Worm (Caenorhabditis elegans): ENCODE results near the gene W06D11.5.

ce11 chrX:12282911-12283310 is 17.0 kb upstream of the W06D11.5 start, which contains the start of gene C04B4.2:
- no peak for TF ChIP-seq pha-4 (tag; optimal IDR thresholded peaks at IDR 0.05)
- TF ChIP-seq aly-2 (tag; optimal IDR thresholded peaks at IDR 0.05) = no peak
- TF ChIP-seq mdl-1 (tag; optimal IDR thresholded peaks at IDR 0.05) = no peak
- no peak for TF ChIP-seq lin-15B (tag; optimal IDR thresholded peaks at IDR 0.05)
- no peak for TF ChIP-seq elt-1 (tag; optimal IDR thresholded peaks at IDR 0.05)
- TF ChIP-seq nhr-11 (tag; optimal IDR thresholded peaks at IDR 0.05) = no peak
- TF ChIP-seq nhr-28 (tag; optimal IDR thresholded peaks at IDR 0.05) = no peak
- TF ChIP-seq ama-1 (optimal IDR thresholded peaks at IDR 0.05) = no peak

All from whole organism, L3 larva.